Fruit fly (Drosophila melanogaster) whole organism, embryonic: Measurements from ENCODE around the gene ihog.

ENCODE experiments used
- CG12155 ChIP-seq: fragments of 200-800 bp; sonication (Bioruptor generic); optimal IDR thresholded peaks from 3 replicates; lab custom pipeline; 2016; ENCODE audit warnings: missing biosample characterization, missing genetic modification characterization
- CG12391 ChIP-seq: fragments of 200-800 bp; sonication (Bioruptor generic); optimal IDR thresholded peaks from 3 replicates; lab custom pipeline; 2018; ENCODE audit warnings: missing biosample characterization, mild to moderate bottlenecking, missing genetic modification characterization, moderate library complexity
- CG12744 ChIP-seq: fragments of 200-800 bp; sonication (Bioruptor generic); optimal IDR thresholded peaks from 2 replicates; lab custom pipeline; 2016; ENCODE audit warnings: missing biosample characterization, missing genetic modification characterization
- CG14050 ChIP-seq: fragments of 200-800 bp; sonication (Bioruptor generic); IDR thresholded peaks from 3 replicates; pipeline ENCODE4 v1.3.6; 2022; ENCODE audit warnings: missing biosample characterization, missing genetic modification characterization
- CG14667 ChIP-seq: fragments of 200-800 bp; sonication (Bioruptor generic); IDR thresholded peaks from 2 replicates; pipeline ENCODE4 v1.3.6; 2022; ENCODE audit warnings: missing biosample characterization, missing genetic modification characterization
- CG14710 ChIP-seq: fragments of 200-800 bp; sonication (Bioruptor generic); optimal IDR thresholded peaks from 3 replicates; lab custom pipeline; 2019; ENCODE audit warnings: missing biosample characterization, mild to moderate bottlenecking, missing genetic modification characterization, moderate library complexity
- CG16779 ChIP-seq: fragments of 200-800 bp; sonication (Bioruptor generic); IDR thresholded peaks from 2 replicates; pipeline ENCODE4 v1.3.6; 2022; ENCODE audit warnings: missing biosample characterization, missing genetic modification characterization
- CG17912 ChIP-seq: fragments of 200-800 bp; sonication (Bioruptor generic); optimal IDR thresholded peaks from 2 replicates; lab custom pipeline; 2018; ENCODE audit warnings: missing biosample characterization, mild to moderate bottlenecking, missing genetic modification characterization
- CG18599 ChIP-seq: fragments of 200-800 bp; sonication (Bioruptor generic); optimal IDR thresholded peaks from 3 replicates; lab custom pipeline; 2017; ENCODE audit warnings: missing biosample characterization, missing genetic modification characterization, mild to moderate bottlenecking, moderate library complexity, missing genetic modification reagents
- CG18619 ChIP-seq: fragments of 200-800 bp; sonication (Bioruptor generic); optimal IDR thresholded peaks from 3 replicates; lab custom pipeline; 2017; ENCODE audit warnings: missing biosample characterization, mild to moderate bottlenecking, missing genetic modification characterization
- CG18764 ChIP-seq: fragments of 200-800 bp; sonication (Bioruptor generic); optimal IDR thresholded peaks from 3 replicates; lab custom pipeline; 2016; ENCODE audit warnings: missing biosample characterization, missing genetic modification characterization
- CG2678 ChIP-seq: fragments of 200-800 bp; sonication (Bioruptor generic); optimal IDR thresholded peaks from 3 replicates; lab custom pipeline; 2019; ENCODE audit warnings: missing biosample characterization, mild to moderate bottlenecking, missing genetic modification characterization, moderate library complexity
- CG30403 ChIP-seq: fragments of 200-800 bp; sonication (Bioruptor generic); optimal IDR thresholded peaks from 3 replicates; lab custom pipeline; 2016; ENCODE audit warnings: missing biosample characterization, missing genetic modification characterization
- CG31224 ChIP-seq: fragments of 200-800 bp; sonication (Bioruptor generic); IDR thresholded peaks from 2 replicates; pipeline ENCODE4 v1.3.6; 2022; ENCODE audit warnings: missing biosample characterization, missing genetic modification characterization
- CG32767 ChIP-seq: fragments of 200-800 bp; sonication (Bioruptor generic); IDR thresholded peaks from 2 replicates; pipeline ENCODE4 v1.3.6; 2022; ENCODE audit warnings: missing biosample characterization, missing genetic modification characterization
- CG3995 ChIP-seq: fragments of 200-800 bp; sonication (Bioruptor generic); optimal IDR thresholded peaks from 3 replicates; lab custom pipeline; 2016; ENCODE audit warnings: missing biosample characterization, missing genetic modification characterization
- CG4424 ChIP-seq: fragments of 200-800 bp; sonication (Bioruptor generic); optimal IDR thresholded peaks from 3 replicates; lab custom pipeline; 2016; ENCODE audit warnings: missing biosample characterization, missing genetic modification characterization
- CG4730 ChIP-seq: fragments of 200-800 bp; sonication (Bioruptor generic); IDR thresholded peaks from 2 replicates; pipeline ENCODE4 v1.3.6; 2022; ENCODE audit warnings: missing biosample characterization, missing genetic modification characterization
- CG4820 ChIP-seq: fragments of 200-800 bp; sonication (Bioruptor generic); optimal IDR thresholded peaks from 3 replicates; lab custom pipeline; 2016; ENCODE audit warnings: missing biosample characterization, missing genetic modification characterization
- CG6175 ChIP-seq: fragments of 200-800 bp; sonication (Bioruptor generic); IDR thresholded peaks from 3 replicates; pipeline ENCODE4 v1.3.6; 2022; ENCODE audit warnings: missing biosample characterization, missing genetic modification characterization
- CG7963 ChIP-seq: fragments of 200-800 bp; sonication (Bioruptor generic); IDR thresholded peaks from 3 replicates; pipeline ENCODE4 v1.3.6; 2022; ENCODE audit warnings: missing biosample characterization, missing genetic modification characterization; ENCODE audit not compliant: partially characterized antibody
- CG7987 ChIP-seq: fragments of 200-800 bp; sonication (Bioruptor generic); optimal IDR thresholded peaks from 2 replicates; lab custom pipeline; 2018; ENCODE audit warnings: missing biosample characterization, mild to moderate bottlenecking, missing genetic modification characterization, moderate library complexity
- CG8359 ChIP-seq: fragments of 200-800 bp; sonication (Bioruptor generic); optimal IDR thresholded peaks from 2 replicates; lab custom pipeline; 2017; ENCODE audit warnings: missing biosample characterization, mild to moderate bottlenecking, missing genetic modification characterization, borderline replicate concordance
- D19B ChIP-seq: fragments of 200-800 bp; sonication (Bioruptor generic); optimal IDR thresholded peaks from 2 replicates; lab custom pipeline; 2017; ENCODE audit warnings: missing biosample characterization, mild to moderate bottlenecking, missing genetic modification characterization
- Dfd ChIP-seq, 2 experiments: fragments of >200 bp; optimal IDR thresholded peaks; 2 replicates each; lab custom pipeline; 2017; ENCODE audit warnings: missing biosample characterization in 2 of 2, missing genetic modification characterization in 2 of 2
- ERR ChIP-seq: fragments of 200-800 bp; sonication (Bioruptor generic); optimal IDR thresholded peaks from 2 replicates; lab custom pipeline; 2016; ENCODE audit warnings: missing biosample characterization, missing genetic modification characterization
- Ets65A ChIP-seq: fragments of 200-800 bp; sonication (Bioruptor generic); peaks from one replicate; lab custom pipeline; 2016; ENCODE audit warnings: missing biosample characterization, missing genetic modification characterization
- Hr51 ChIP-seq, 2 experiments: fragments of 200-800 bp; sonication (Bioruptor generic); optimal IDR thresholded peaks; 2 replicates in 1 of 2; 3 replicates in 1 of 2; lab custom pipeline; 2016 to 2018; ENCODE audit warnings: missing biosample characterization in 2 of 2, missing genetic modification characterization in 2 of 2, mild to moderate bottlenecking in 1 of 2, moderate library complexity in 1 of 2
- NC2α ChIP-seq: fragments of 200-800 bp; sonication (Bioruptor generic); optimal IDR thresholded peaks from 2 replicates; lab custom pipeline; 2016; ENCODE audit warnings: missing biosample characterization, missing genetic modification characterization
- Scr ChIP-seq: fragments of 200-800 bp; sonication (Bioruptor generic); IDR thresholded peaks from 2 replicates; pipeline ENCODE4 v1.3.6; 2022; ENCODE audit warnings: missing biosample characterization, missing genetic modification characterization; ENCODE audit not compliant: partially characterized antibody
- Usf ChIP-seq: fragments of 200-800 bp; sonication (Bioruptor generic); optimal IDR thresholded peaks from 2 replicates; lab custom pipeline; 2017; ENCODE audit warnings: missing genotype, missing biosample characterization, missing genetic modification characterization
- bsh ChIP-seq, 2 experiments: fragments of 200-800 bp; sonication (Bioruptor generic); optimal IDR thresholded peaks; 2 replicates each; lab custom pipeline; 2017 to 2018; ENCODE audit warnings: mild to moderate bottlenecking in 2 of 2, missing biosample characterization in 2 of 2, missing genetic modification characterization in 2 of 2, moderate library complexity in 1 of 2
- corto ChIP-seq: fragments of 200-800 bp; sonication (Bioruptor generic); optimal IDR thresholded peaks from 2 replicates; lab custom pipeline; 2016; ENCODE audit warnings: missing biosample characterization, mild to moderate bottlenecking, missing genetic modification characterization, moderate library complexity
- dati ChIP-seq: fragments of 200-800 bp; sonication (Bioruptor generic); IDR thresholded peaks from 2 replicates; pipeline ENCODE4 v1.3.6; 2022; ENCODE audit warnings: missing biosample characterization, missing genetic modification characterization
- fd3F ChIP-seq: fragments of 200-800 bp; sonication (Bioruptor generic); optimal IDR thresholded peaks from 2 replicates; lab custom pipeline; 2018; ENCODE audit warnings: missing biosample characterization, mild to moderate bottlenecking, missing genetic modification characterization, moderate library complexity
- hbn ChIP-seq: fragments of 200-800 bp; sonication (Bioruptor generic); IDR thresholded peaks from 2 replicates; pipeline ENCODE4 v1.3.6; 2022; ENCODE audit warnings: missing biosample characterization, missing genetic modification characterization; ENCODE audit not compliant: partially characterized antibody
- ind ChIP-seq: fragments of 200-800 bp; sonication (Bioruptor generic); optimal IDR thresholded peaks from 3 replicates; lab custom pipeline; 2016; ENCODE audit warnings: missing biosample characterization, missing genetic modification characterization
- inv ChIP-seq: fragments of 200-800 bp; sonication (Bioruptor generic); IDR thresholded peaks from 2 replicates; pipeline ENCODE4 v1.3.6; 2022; ENCODE audit warnings: missing biosample characterization, missing genetic modification characterization; ENCODE audit not compliant: partially characterized antibody
- jumu ChIP-seq: fragments of 200-800 bp; sonication (Bioruptor generic); optimal IDR thresholded peaks from 3 replicates; lab custom pipeline; 2016; ENCODE audit warnings: missing biosample characterization, missing genetic modification characterization
- lbe ChIP-seq: fragments of 200-800 bp; sonication (Bioruptor generic); optimal IDR thresholded peaks from 2 replicates; lab custom pipeline; 2016; ENCODE audit warnings: missing biosample characterization, mild to moderate bottlenecking, missing genetic modification characterization
- lilli ChIP-seq: fragments of 200-800 bp; sonication (Bioruptor generic); optimal IDR thresholded peaks from 3 replicates; lab custom pipeline; 2016; ENCODE audit warnings: missing biosample characterization, missing genetic modification characterization
- mam ChIP-seq: fragments of 200-800 bp; sonication (Bioruptor generic); optimal IDR thresholded peaks from 3 replicates; lab custom pipeline; 2016; ENCODE audit warnings: missing biosample characterization, missing genetic modification characterization
- p53 ChIP-seq: fragments of 200-800 bp; sonication (Bioruptor generic); optimal IDR thresholded peaks from 2 replicates; lab custom pipeline; 2016; ENCODE audit warnings: missing biosample characterization, missing genetic modification characterization
- pan ChIP-seq, 4 experiments: fragments of >200 bp in 3 of 4; fragments of 200-800 bp in 1 of 4; sonication (Bioruptor generic) in 1 of 4; optimal IDR thresholded peaks in 3 of 4; IDR thresholded peaks in 1 of 4; 2 replicates each; pipeline versions ENCODE4 v1.3.6 to Lab custom; 2017 to 2022; ENCODE audit warnings: missing biosample characterization in 2 of 4, missing genetic modification characterization in 2 of 4, mixed read lengths in 1 of 4
- pita ChIP-seq: fragments of 200-800 bp; sonication (Bioruptor generic); optimal IDR thresholded peaks from 2 replicates; lab custom pipeline; 2017; ENCODE audit warnings: missing biosample characterization, mild to moderate bottlenecking, missing genetic modification characterization
- prd ChIP-seq, 3 experiments: fragments of >200 bp in 2 of 3; fragments of 200-800 bp in 1 of 3; sonication (Bioruptor generic) in 1 of 3; optimal IDR thresholded peaks in 2 of 3; IDR thresholded peaks in 1 of 3; 2 replicates in 2 of 3; 3 replicates in 1 of 3; pipeline versions ENCODE4 v1.3.6 to Lab custom; 2017 to 2022; ENCODE audit warnings: missing biosample characterization in 1 of 3, missing genetic modification characterization in 1 of 3
- pum ChIP-seq: fragments of 200-800 bp; sonication (Bioruptor generic); optimal IDR thresholded peaks from 2 replicates; lab custom pipeline; 2016; ENCODE audit warnings: missing biosample characterization, missing genetic modification characterization
- sna ChIP-seq: fragments of 200-800 bp; sonication (Bioruptor generic); IDR thresholded peaks from 2 replicates; pipeline ENCODE4 v1.3.6; 2022; ENCODE audit warnings: missing biosample characterization, missing genetic modification characterization; ENCODE audit not compliant: partially characterized antibody
- zf30C ChIP-seq: fragments of 200-800 bp; sonication (Bioruptor generic); optimal IDR thresholded peaks from 3 replicates; lab custom pipeline; 2018; ENCODE audit warnings: missing biosample characterization, mild to moderate bottlenecking, missing genetic modification characterization

The ihog gene

DNA sequence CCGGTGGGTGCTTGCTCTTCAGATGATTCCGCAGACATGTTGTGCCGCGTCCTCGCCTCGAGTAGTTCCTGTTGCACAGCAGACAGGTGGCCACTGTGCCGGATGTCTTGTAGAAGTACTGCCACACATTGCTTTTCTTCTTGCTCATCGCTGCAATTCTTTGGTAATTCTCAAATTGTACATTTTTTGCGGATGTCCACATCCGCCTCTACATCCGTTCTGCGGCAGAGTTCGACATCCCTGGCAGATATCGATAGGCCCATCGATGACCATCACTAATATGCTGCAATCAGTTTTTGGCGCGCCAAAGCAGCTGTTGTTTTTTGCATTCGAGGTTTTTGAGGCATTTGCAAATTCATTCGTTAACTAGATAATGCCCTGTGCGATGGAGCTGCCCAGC, 8.1 kb upstream of the ihog start, which contains the start of the genes CG13775 and CG3430 (continued):
- TF ChIP-seq corto (GFP tag; lab: Kevin White, UChicago), result no peak
- TF ChIP-seq Hr51 (GFP tag; optimal IDR thresholded peaks at IDR 0.05; lab: Kevin White, UChicago), result peak in 1 of 2 experiments; percentile 1
- TF ChIP-seq zf30C (GFP tag; lab: Kevin White, UChicago), result no peak
- no peak for TF ChIP-seq D19B (GFP tag; lab: Kevin White, UChicago)
- peak; percentile 8 for TF ChIP-seq jumu (GFP tag; lab: Kevin White, UChicago)
- TF ChIP-seq CG7987 (GFP tag; lab: Kevin White, UChicago), result peak; percentile 30
- TF ChIP-seq CG14710, result peak; percentile 43
- peak; percentile 31 for TF ChIP-seq NC2α (GFP tag; lab: Kevin White, UChicago)
- no peak for TF ChIP-seq CG18619
- TF ChIP-seq lilli, result no peak
- TF ChIP-seq fd3F, result no peak
- TF ChIP-seq CG14050 (GFP tag; lab: Robert Waterston, UW), result no peak
- no peak for TF ChIP-seq CG18764 (GFP tag; lab: Kevin White, UChicago)
- TF ChIP-seq CG31224 (GFP tag; lab: Robert Waterston, UW), result no peak
- TF ChIP-seq p53 (GFP tag; lab: Kevin White, UChicago), result no peak
- no peak for TF ChIP-seq CG6175 (GFP tag; lab: Robert Waterston, UW)
- no peak for TF ChIP-seq dati (GFP tag; lab: Robert Waterston, UW)
- peak; percentile 98 for TF ChIP-seq Ets65A (GFP tag; lab: Kevin White, UChicago)
- TF ChIP-seq ERR, result no peak
- no peak for TF ChIP-seq bsh (GFP tag; optimal IDR thresholded peaks at IDR 0.05; lab: Kevin White, UChicago)
- no peak for TF ChIP-seq CG4730 (GFP tag; lab: Robert Waterston, UW)
- TF ChIP-seq inv (GFP tag; lab: Robert Waterston, UW), result peak; percentile 48; the same call in 1 of the 2 replicates
- TF ChIP-seq Scr, result peak; percentile 67
- TF ChIP-seq CG16779, result no peak
- TF ChIP-seq CG4424 (GFP tag; lab: Kevin White, UChicago), result peak; percentile 37
- TF ChIP-seq CG12391 (tag; lab: Kevin White, UChicago), result peak; percentile 38
- TF ChIP-seq hbn (GFP tag; lab: Robert Waterston, UW), result peak; percentile 65
- no peak for TF ChIP-seq CG8359
- no peak for TF ChIP-seq CG12744 (GFP tag; lab: Kevin White, UChicago)
- peak; percentile 53; the same call in 1 of the 2 replicates for TF ChIP-seq sna (GFP tag; lab: Robert Waterston, UW)
- no peak for TF ChIP-seq CG32767
- TF ChIP-seq pum (GFP tag; lab: Kevin White, UChicago), result peak; percentile 5
- TF ChIP-seq Usf, result no peak
- TF ChIP-seq pan (optimal IDR thresholded peaks at IDR 0.05; lab: Kevin White, UChicago), result no peak
- TF ChIP-seq pan (GFP tag; optimal IDR thresholded peaks at IDR 0.05 in 1 of 2, IDR thresholded peaks at IDR 0.05 in 1 of 2), result peak in 1 of 2 experiments; percentile 49
- peak; percentile 17 for TF ChIP-seq CG17912 (GFP tag; lab: Kevin White, UChicago)
- peak; percentile 2 for TF ChIP-seq CG4820 (GFP tag; lab: Kevin White, UChicago)
- TF ChIP-seq CG18599, result no peak
- TF ChIP-seq CG30403 (GFP tag; lab: Kevin White, UChicago), result peak; percentile 26
- TF ChIP-seq prd (optimal IDR thresholded peaks at IDR 0.05; lab: Kevin White, UChicago), result no peak
- no peak for TF ChIP-seq prd (GFP tag; IDR thresholded peaks at IDR 0.05; lab: Robert Waterston, UW)
- TF ChIP-seq Dfd (GFP tag; optimal IDR thresholded peaks at IDR 0.05; lab: Kevin White, UChicago), result no peak
- peak; percentile 52 for TF ChIP-seq mam (GFP tag; lab: Kevin White, UChicago)
- TF ChIP-seq CG2678 (tag; lab: Kevin White, UChicago), result no peak
- no peak for TF ChIP-seq CG12155 (GFP tag; lab: Kevin White, UChicago)
- no peak for TF ChIP-seq ind (GFP tag; lab: Kevin White, UChicago)
- no peak for TF ChIP-seq CG3995 (GFP tag; lab: Kevin White, UChicago)
- no peak for TF ChIP-seq lbe (GFP tag; lab: Kevin White, UChicago)
- no peak for TF ChIP-seq CG7963 (GFP tag; lab: Robert Waterston, UW)
- no peak for TF ChIP-seq pita (GFP tag; lab: Kevin White, UChicago)
- TF ChIP-seq CG14667 (GFP tag; lab: Robert Waterston, UW), result no peak
